Worm (Caenorhabditis elegans) whole organism, dauer: ENCODE data around the gene php-3.

Experiments used
- unc-62 ChIP-seq: sonication (generic microtip); optimal IDR thresholded peaks from 2 replicates; lab custom pipeline; 2017; ENCODE audit warnings: missing biosample characterization, missing genetic modification reagents, missing genetic modification characterization

The php-3 gene

ce11 chrIII:12059521-12059920, 17.8 kb downstream of the php-3 start:
- no peak for TF ChIP-seq unc-62 (GFP tag; lab: Kevin White, UChicago)

ce11 chrIII:12058429-12058828, 18.9 kb downstream of the php-3 start, which contains the start of gene arx-3:
TSS of gene arx-3 (minus strand) at chrIII:12058458.
- TF ChIP-seq unc-62 (GFP tag; lab: Kevin White, UChicago), result no peak

- no peak for TF ChIP-seq unc-62 (GFP tag; lab: Kevin White, UChicago)
These were observed 25.1 kb downstream of the php-3 start, which contains the start of gene Y79H2A.3 for ce11 chrIII:12052206-12052605. TSS of gene Y79H2A.3 (minus strand) at chrIII:12052306.

ce11 chrIII:12040999-12041398, 36.4 kb downstream of the php-3 start, which contains the start of gene Y79H2A.4:
TSS of gene Y79H2A.4 (plus strand) at chrIII:12041299.
- no peak for TF ChIP-seq unc-62 (GFP tag; lab: Kevin White, UChicago)

- no peak for TF ChIP-seq unc-62 (GFP tag; lab: Kevin White, UChicago)
These were observed 40.1 kb downstream of the php-3 start for ce11 chrIII:12037217-12037616.

- no peak for TF ChIP-seq unc-62 (GFP tag; lab: Kevin White, UChicago)
These were observed 43.0 kb downstream of the php-3 start for ce11 chrIII:12034311-12034710.

- no peak for TF ChIP-seq unc-62 (GFP tag; lab: Kevin White, UChicago)
These were observed 44.1 kb downstream of the php-3 start for ce11 chrIII:12033259-12033658.

- TF ChIP-seq unc-62 (GFP tag; lab: Kevin White, UChicago), result no peak
These were observed 46.7 kb downstream of the php-3 start, which contains the start of gene Y79H2A.2 for ce11 chrIII:12030669-12031068. TSS of gene Y79H2A.2 (minus strand) at chrIII:12030769.

ce11 chrIII:12028769-12029168, 48.6 kb downstream of the php-3 start, which contains the start of gene Y79H2A.12:
TSS of gene Y79H2A.12 (minus strand) at chrIII:12028869.
- no peak for TF ChIP-seq unc-62 (GFP tag; lab: Kevin White, UChicago)
